Worm (Caenorhabditis elegans) whole organism, L1 larva: Measurements from ENCODE around the gene H12D21.9.

Experiments
- alr-1 ChIP-seq: fragments of 200-800 bp; sonication (Bioruptor generic); optimal IDR thresholded peaks from 2 replicates; lab custom pipeline; 2018; ENCODE audit warnings: borderline replicate concordance, mild to moderate bottlenecking, missing genetic modification characterization, missing compliant biosample characterization
- aly-2 ChIP-seq: fragments of 150-350 bp; optimal IDR thresholded peaks from 2 replicates; lab custom pipeline; 2014; ENCODE audit warnings: missing biosample characterization, missing genetic modification characterization
- ama-1 ChIP-seq: fragments of 150-350 bp; optimal IDR thresholded peaks from 2 replicates; lab custom pipeline; 2014
- ceh-63 ChIP-seq: fragments of 200-800 bp; sonication (Bioruptor generic); optimal IDR thresholded peaks from 2 replicates; lab custom pipeline; 2018; ENCODE audit warnings: mild to moderate bottlenecking, missing genetic modification characterization, missing compliant biosample characterization
- egl-27 ChIP-seq, 2 experiments: fragments of 150-350 bp in 1 of 2; sonication (generic microtip); optimal IDR thresholded peaks; 3 replicates each; lab custom pipeline; 2017 to 2018; ENCODE audit warnings: missing biosample characterization in 2 of 2, missing genetic modification characterization in 2 of 2, missing genetic modification reagents in 2 of 2
- fkh-10 ChIP-seq: sonication (generic microtip); optimal IDR thresholded peaks from 2 replicates; lab custom pipeline; 2017; ENCODE audit warnings: missing biosample characterization, missing genetic modification reagents, missing genetic modification characterization
- nhr-237 ChIP-seq: fragments of 150-350 bp; optimal IDR thresholded peaks from 2 replicates; lab custom pipeline; 2014; ENCODE audit warnings: missing biosample characterization, missing genetic modification characterization
- nhr-47 ChIP-seq: sonication (generic microtip); optimal IDR thresholded peaks from 2 replicates; lab custom pipeline; 2016; ENCODE audit warnings: mild to moderate bottlenecking, missing genetic modification characterization, moderate library complexity, missing compliant biosample characterization
- nhr-71 ChIP-seq: sonication (generic microtip); optimal IDR thresholded peaks from 2 replicates; lab custom pipeline; 2016; ENCODE audit warnings: mild to moderate bottlenecking, missing genetic modification characterization, moderate library complexity, missing compliant biosample characterization
- pag-3 ChIP-seq: sonication (generic microtip); optimal IDR thresholded peaks from 2 replicates; lab custom pipeline; 2017; ENCODE audit warnings: missing genetic modification characterization, mild to moderate bottlenecking, missing compliant biosample characterization, antibody characterized with exemption, borderline replicate concordance; ENCODE audit not compliant: insufficient read depth
- zag-1 ChIP-seq: fragments of 150-350 bp; optimal IDR thresholded peaks from 2 replicates; lab custom pipeline; 2014; ENCODE audit warnings: missing biosample characterization, missing genetic modification characterization

DNA sequence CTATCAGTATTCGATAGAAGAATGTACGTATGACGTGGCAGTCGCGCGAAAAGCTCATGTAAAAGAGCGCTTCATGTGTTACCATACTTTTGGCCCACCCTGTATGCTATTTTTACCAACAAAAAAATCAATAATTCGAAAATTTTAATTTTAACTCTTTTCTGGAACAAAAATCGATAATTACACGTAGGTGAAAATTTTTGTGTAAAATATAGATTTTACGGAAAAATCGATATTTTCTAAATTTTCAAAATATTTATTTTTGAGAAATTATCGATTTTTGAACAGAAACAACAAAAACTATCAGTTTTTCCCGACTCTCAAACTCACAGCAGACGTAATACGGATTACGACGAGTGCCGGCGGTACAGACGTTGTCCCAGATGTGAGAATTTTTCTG, 35.8 kb upstream of the H12D21.9 start:
- TF ChIP-seq aly-2 (tag; lab: Kevin White, UChicago) (no peak), fkh-10 (GFP tag; lab: Kevin White, UChicago) (no peak), nhr-237 (tag; lab: Kevin White, UChicago) (no peak), nhr-47 (no peak), pag-3 (tag; lab: Kevin White, UChicago) (no peak), egl-27 (tag; optimal IDR thresholded peaks at IDR 0.05; lab: Kevin White, UChicago) (no peak), ceh-63 (GFP tag; lab: Kevin White, UChicago) (no peak), zag-1 (tag; lab: Kevin White, UChicago) (no peak), alr-1 (tag; lab: Kevin White, UChicago) (no peak), nhr-71 (tag; lab: Kevin White, UChicago) (no peak), ama-1 (lab: Kevin White, UChicago) (no peak)
